Fruit fly (Drosophila melanogaster) whole organism, pupa: ENCODE results near the gene CG13306.

ENCODE experiments used
- CG10348 ChIP-seq: fragments of 200-800 bp; sonication (Bioruptor generic); IDR thresholded peaks from 2 replicates; pipeline ENCODE4 v1.3.6; 2022; ENCODE audit warnings: missing biosample characterization, missing genetic modification characterization
- CG12605 ChIP-seq: fragments of 200-800 bp; sonication (Bioruptor generic); IDR thresholded peaks from 2 replicates; pipeline ENCODE4 v1.3.6; 2022; ENCODE audit warnings: missing biosample characterization, missing genetic modification characterization
- CG13204 ChIP-seq: fragments of 200-800 bp; sonication (Bioruptor generic); optimal IDR thresholded peaks from 2 replicates; lab custom pipeline; 2018; ENCODE audit warnings: missing biosample characterization, mild to moderate bottlenecking, missing genetic modification characterization, moderate library complexity
- CG14655 ChIP-seq: fragments of 200-800 bp; sonication (Bioruptor generic); optimal IDR thresholded peaks from 3 replicates; lab custom pipeline; 2017; ENCODE audit warnings: mild to moderate bottlenecking, missing biosample characterization, missing genetic modification reagents, missing genetic modification characterization
- CG15710 ChIP-seq: fragments of 200-800 bp; sonication (Bioruptor generic); optimal IDR thresholded peaks from 2 replicates; lab custom pipeline; 2018; ENCODE audit warnings: missing biosample characterization, mild to moderate bottlenecking, missing genetic modification characterization, moderate library complexity
- CG17806 ChIP-seq: fragments of 200-800 bp; sonication (Bioruptor generic); optimal IDR thresholded peaks from 2 replicates; lab custom pipeline; 2018; ENCODE audit warnings: missing biosample characterization, mild to moderate bottlenecking, missing genetic modification characterization, moderate library complexity
- CG32121 ChIP-seq: fragments of 200-800 bp; sonication (Bioruptor generic); IDR thresholded peaks from 2 replicates; pipeline ENCODE4 v1.3.6; 2022; ENCODE audit warnings: missing biosample characterization, missing genetic modification characterization
- CG34367 ChIP-seq: fragments of 200-800 bp; sonication (Bioruptor generic); optimal IDR thresholded peaks from 2 replicates; lab custom pipeline; 2018; ENCODE audit warnings: missing biosample characterization, mild to moderate bottlenecking, missing genetic modification characterization
- CG4496 ChIP-seq: fragments of 200-800 bp; sonication (Bioruptor generic); IDR thresholded peaks from 3 replicates; pipeline ENCODE4 v1.3.6; 2022; ENCODE audit warnings: missing biosample characterization, missing genetic modification characterization
- CG8159 ChIP-seq: fragments of 200-800 bp; sonication (Bioruptor generic); optimal IDR thresholded peaks from 3 replicates; lab custom pipeline; 2018; ENCODE audit warnings: missing biosample characterization, mild to moderate bottlenecking, missing genetic modification characterization, moderate library complexity
- CG8301 ChIP-seq: fragments of 200-800 bp; sonication (Bioruptor generic); optimal IDR thresholded peaks from 2 replicates; lab custom pipeline; 2018; ENCODE audit warnings: missing biosample characterization, mild to moderate bottlenecking, missing genetic modification characterization
- CG9948 ChIP-seq: fragments of 200-800 bp; sonication (Bioruptor generic); optimal IDR thresholded peaks from 2 replicates; lab custom pipeline; 2018; ENCODE audit warnings: missing biosample characterization, mild to moderate bottlenecking, missing genetic modification characterization, moderate library complexity
- D1 ChIP-seq: fragments of 200-800 bp; sonication (Bioruptor generic); optimal IDR thresholded peaks from 2 replicates; lab custom pipeline; 2018; ENCODE audit warnings: missing biosample characterization, mild to moderate bottlenecking, missing genetic modification characterization, moderate library complexity
- EcR ChIP-seq: fragments of 200-800 bp; sonication (Bioruptor generic); optimal IDR thresholded peaks from 3 replicates; lab custom pipeline; 2019; ENCODE audit warnings: missing biosample characterization, missing genetic modification characterization, mild to moderate bottlenecking, moderate library complexity, missing genetic modification reagents
- Ets98B ChIP-seq: fragments of 200-800 bp; sonication (Bioruptor generic); IDR thresholded peaks from 2 replicates; pipeline ENCODE4 v1.3.6; 2022; ENCODE audit warnings: missing biosample characterization, missing genetic modification characterization
- Pif1A ChIP-seq: fragments of 200-800 bp; sonication (Bioruptor generic); optimal IDR thresholded peaks from 3 replicates; lab custom pipeline; 2016; ENCODE audit warnings: missing biosample characterization, missing genetic modification characterization
- Pif1B ChIP-seq: fragments of 200-800 bp; sonication (Bioruptor generic); optimal IDR thresholded peaks from 3 replicates; lab custom pipeline; 2016; ENCODE audit warnings: missing biosample characterization, missing genetic modification characterization
- Snoo ChIP-seq: fragments of 200-800 bp; sonication (Bioruptor generic); optimal IDR thresholded peaks from 3 replicates; lab custom pipeline; 2017; ENCODE audit warnings: missing biosample characterization, mild to moderate bottlenecking, missing genetic modification characterization, inconsistent platforms
- gl ChIP-seq: fragments of 200-800 bp; sonication (Bioruptor generic); optimal IDR thresholded peaks from 2 replicates; lab custom pipeline; 2018; ENCODE audit warnings: missing biosample characterization, mild to moderate bottlenecking, missing genetic modification characterization
- rn ChIP-seq: fragments of 200-800 bp; sonication (Bioruptor generic); IDR thresholded peaks from 2 replicates; pipeline ENCODE4 v1.3.6; 2022; ENCODE audit warnings: missing biosample characterization, missing genetic modification characterization

The CG13306 gene

dm6 chr3L:8748323-8748722 lies 1.2 kb downstream of the CG13306 start:
- TF ChIP-seq Snoo (tag; lab: Kevin White, UChicago) (no peak), CG8301 (tag; lab: Kevin White, UChicago) (no peak), EcR (GFP tag; lab: Kevin White, UChicago) (no peak), gl (tag; lab: Kevin White, UChicago) (no peak), CG9948 (tag; lab: Kevin White, UChicago) (no peak), CG32121 (GFP tag; lab: Robert Waterston, UW) (no peak), CG14655 (GFP tag; lab: Kevin White, UChicago) (no peak), Pif1B (GFP tag; lab: Kevin White, UChicago) (no peak), CG8159 (tag; lab: Kevin White, UChicago) (no peak), rn (no peak), CG4496 (GFP tag; lab: Robert Waterston, UW) (no peak), CG13204 (no peak), CG10348 (GFP tag; lab: Robert Waterston, UW) (no peak), Ets98B (GFP tag; lab: Robert Waterston, UW) (no peak), D1 (tag; lab: Kevin White, UChicago) (no peak), CG15710 (tag; lab: Kevin White, UChicago) (no peak)

dm6 chr3L:8746519-8746918 lies 3.0 kb downstream of the CG13306 start:
- TF ChIP-seq EcR (GFP tag; lab: Kevin White, UChicago) (no peak), CG15710 (tag; lab: Kevin White, UChicago) (no peak)

dm6 chr3L:8745210-8745609 lies 4.3 kb downstream of the CG13306 start, which contains the start of gene Prm:
Prm (minus strand) TSS chr3L:8745310.
- TF ChIP-seq EcR (GFP tag; lab: Kevin White, UChicago) (no peak), CG12605 (GFP tag; lab: Robert Waterston, UW) (no peak), Snoo (tag; lab: Kevin White, UChicago) (no peak), CG34367 (no peak)
- TF ChIP-seq, all 21 proteins: peak for 0

dm6 chr3L:8741051-8741468 lies 8.5 kb downstream of the CG13306 start:
- no peak for TF ChIP-seq CG10348 (GFP tag; lab: Robert Waterston, UW)
- no peak for TF ChIP-seq CG32121 (GFP tag; lab: Robert Waterston, UW)
- TF ChIP-seq CG9948 (tag; lab: Kevin White, UChicago), result no peak
- TF ChIP-seq CG4496 (GFP tag; lab: Robert Waterston, UW), result peak; percentile 46; the same call in 1 of the 3 replicates

dm6 chr3L:8731494-8731994 lies 18.0 kb downstream of the CG13306 start, which contains the start of gene Cp16:
Cp16 (plus strand) TSS chr3L:8731944.
- TF ChIP-seq CG12605 (GFP tag; lab: Robert Waterston, UW), result no peak
- no peak for TF ChIP-seq CG9948 (tag; lab: Kevin White, UChicago)
- TF ChIP-seq CG14655 (GFP tag; lab: Kevin White, UChicago), result no peak
- TF ChIP-seq CG32121 (GFP tag; lab: Robert Waterston, UW), result no peak
- no peak for TF ChIP-seq rn
- no peak for TF ChIP-seq CG34367

dm6 chr3L:8729565-8729964 lies 20.0 kb downstream of the CG13306 start, which contains the start of gene Cp19:
Cp19 (plus strand) TSS chr3L:8729865.
- TF ChIP-seq CG9948 (tag; lab: Kevin White, UChicago) (no peak), CG8159 (tag; lab: Kevin White, UChicago) (no peak), CG15710 (tag; lab: Kevin White, UChicago) (no peak), Pif1B (GFP tag; lab: Kevin White, UChicago) (no peak), gl (tag; lab: Kevin White, UChicago) (no peak), CG32121 (GFP tag; lab: Robert Waterston, UW) (no peak), CG4496 (GFP tag; lab: Robert Waterston, UW) (no peak), Pif1A (no peak), CG14655 (GFP tag; lab: Kevin White, UChicago) (no peak), CG12605 (GFP tag; lab: Robert Waterston, UW) (no peak), D1 (tag; lab: Kevin White, UChicago) (no peak), EcR (GFP tag; lab: Kevin White, UChicago) (no peak), Ets98B (GFP tag; lab: Robert Waterston, UW) (no peak), rn (no peak), CG13204 (no peak), CG34367 (no peak), CG17806 (no peak), CG8301 (tag; lab: Kevin White, UChicago) (no peak), CG10348 (GFP tag; lab: Robert Waterston, UW) (no peak)
- TF ChIP-seq, all 21 proteins: peak for 0

- TF ChIP-seq Pif1A (no peak), rn (no peak), CG15710 (tag; lab: Kevin White, UChicago) (no peak), CG10348 (GFP tag; lab: Robert Waterston, UW) (no peak), Ets98B (GFP tag; lab: Robert Waterston, UW) (no peak), CG13204 (no peak), D1 (tag; lab: Kevin White, UChicago) (no peak), CG9948 (tag; lab: Kevin White, UChicago) (no peak), CG32121 (GFP tag; lab: Robert Waterston, UW) (no peak), Snoo (tag; lab: Kevin White, UChicago) (no peak), CG14655 (GFP tag; lab: Kevin White, UChicago) (no peak), CG8301 (tag; lab: Kevin White, UChicago) (no peak), Pif1B (GFP tag; lab: Kevin White, UChicago) (no peak)
These were observed 21.3 kb downstream of the CG13306 start, which contains the start of gene Cp15 for dm6 chr3L:8728181-8728580. Cp15 (plus strand) TSS chr3L:8728481.
